Fruit fly (Drosophila melanogaster): ENCODE measurements around the gene CG43167.

The CG43167 gene

DNA sequence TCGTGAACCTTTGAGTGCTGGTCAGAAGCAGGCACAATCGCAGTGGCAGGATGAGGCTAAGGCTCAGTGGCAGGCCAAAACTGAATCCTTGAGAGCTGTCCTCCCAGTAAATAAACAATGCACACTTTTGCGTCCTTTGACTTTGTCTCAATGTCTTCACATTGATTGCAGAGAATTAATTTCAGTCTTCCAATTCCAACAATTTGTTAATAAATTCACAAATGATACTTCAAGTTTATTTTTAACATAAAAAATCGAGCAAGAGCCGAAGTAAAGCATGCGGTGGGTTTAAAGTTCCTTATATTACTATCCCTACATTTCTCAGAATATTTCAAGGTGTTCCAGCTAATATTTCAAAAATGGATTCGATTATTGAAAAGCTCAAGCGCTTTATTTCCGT, at the start of gene CG43167:
Gene CG43167 (plus strand): TSS at position 301 of the 400 bp plus-strand sequence.
- TF ChIP-seq noc (tag; optimal IDR thresholded peaks at IDR 0.05), result no peak

DNA sequence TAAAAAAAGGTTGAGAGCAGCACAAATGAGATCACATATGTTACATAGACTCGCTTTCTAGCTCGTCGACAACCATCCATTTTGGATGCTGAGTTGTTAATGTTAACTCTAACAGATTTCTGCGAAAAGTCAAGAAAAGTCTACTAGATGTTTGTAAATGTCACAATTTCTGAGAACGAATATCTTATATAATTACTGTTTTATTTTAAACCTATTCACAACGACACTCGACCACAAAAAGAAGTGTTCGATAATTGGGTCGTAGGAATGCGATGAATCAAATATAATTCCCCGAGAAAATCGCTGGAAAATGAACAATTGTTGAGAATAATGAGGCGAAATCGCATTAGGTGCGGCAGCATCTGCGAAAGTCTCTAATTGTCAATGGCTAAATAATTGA, 45.5 kb upstream of the CG43167 start, which contains the start of gene spag4:
Gene spag4 (minus strand): TSS at position 101 of the 400 bp plus-strand sequence.
- no peak for TF ChIP-seq noc (tag; optimal IDR thresholded peaks at IDR 0.05)

DNA sequence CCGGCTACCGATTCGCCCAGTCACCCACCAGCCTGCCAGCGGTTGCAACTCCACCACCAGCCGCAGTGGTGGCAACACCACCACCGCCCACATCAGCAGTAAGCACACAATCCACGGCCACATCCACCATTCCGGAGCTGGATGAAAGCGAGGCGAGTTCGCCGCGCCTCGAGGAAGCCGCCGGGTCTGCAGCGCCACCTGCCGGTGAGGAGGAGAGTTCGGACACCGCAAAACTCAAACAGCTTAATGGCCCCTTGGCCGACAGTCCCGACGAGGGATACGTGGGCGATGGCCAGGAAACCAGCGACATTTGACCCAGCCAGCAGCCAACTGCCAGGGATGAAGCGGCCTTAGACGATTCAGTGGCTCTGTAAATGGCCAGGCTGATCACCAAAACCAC, 33.0 kb upstream of the CG43167 start:
- no peak for TF ChIP-seq noc (tag; optimal IDR thresholded peaks at IDR 0.05)

DNA sequence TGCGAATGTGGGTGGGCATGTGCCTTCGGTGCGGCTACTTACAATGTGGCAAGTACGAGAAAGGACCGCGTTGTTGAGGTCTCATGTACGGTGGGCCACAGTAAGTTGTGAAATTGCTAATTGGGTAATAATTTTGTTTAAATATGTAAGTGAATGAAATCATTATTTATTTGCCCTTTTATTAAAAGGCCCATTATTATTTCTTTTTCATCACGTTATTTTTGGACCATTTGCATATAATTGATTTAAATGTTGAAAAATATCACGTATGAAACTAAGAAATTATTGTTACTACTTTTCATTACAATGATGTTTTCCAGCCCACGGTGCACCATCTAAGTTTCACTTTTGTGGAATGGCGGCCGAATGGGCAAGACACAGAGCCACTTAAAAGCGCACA, 28.9 kb upstream of the CG43167 start:
- TF ChIP-seq noc (tag; optimal IDR thresholded peaks at IDR 0.05), result no peak

DNA sequence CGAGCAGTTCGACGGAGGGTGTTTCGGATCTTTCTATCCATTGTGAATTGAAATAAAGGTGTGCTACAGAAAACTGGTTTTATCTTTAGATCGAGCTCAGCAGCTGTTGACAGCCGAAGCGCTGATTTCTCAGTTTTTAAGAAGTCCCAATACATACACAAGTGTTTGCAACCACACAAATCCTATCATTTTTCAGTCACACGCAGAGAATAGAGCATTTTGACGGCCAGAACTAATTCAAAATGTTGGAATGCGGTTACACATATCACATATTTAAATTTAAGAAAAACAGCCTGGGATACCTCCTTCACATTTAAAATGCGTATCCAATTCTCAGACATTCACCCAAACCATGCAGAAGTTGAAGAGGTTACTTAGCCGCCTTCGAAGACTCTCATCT, 8.5 kb upstream of the CG43167 start, which contains the start of gene CG6614:
Gene CG6614 (minus strand): TSS at position 101 of the 400 bp plus-strand sequence.
- TF ChIP-seq noc (tag; optimal IDR thresholded peaks at IDR 0.05), result no peak

DNA sequence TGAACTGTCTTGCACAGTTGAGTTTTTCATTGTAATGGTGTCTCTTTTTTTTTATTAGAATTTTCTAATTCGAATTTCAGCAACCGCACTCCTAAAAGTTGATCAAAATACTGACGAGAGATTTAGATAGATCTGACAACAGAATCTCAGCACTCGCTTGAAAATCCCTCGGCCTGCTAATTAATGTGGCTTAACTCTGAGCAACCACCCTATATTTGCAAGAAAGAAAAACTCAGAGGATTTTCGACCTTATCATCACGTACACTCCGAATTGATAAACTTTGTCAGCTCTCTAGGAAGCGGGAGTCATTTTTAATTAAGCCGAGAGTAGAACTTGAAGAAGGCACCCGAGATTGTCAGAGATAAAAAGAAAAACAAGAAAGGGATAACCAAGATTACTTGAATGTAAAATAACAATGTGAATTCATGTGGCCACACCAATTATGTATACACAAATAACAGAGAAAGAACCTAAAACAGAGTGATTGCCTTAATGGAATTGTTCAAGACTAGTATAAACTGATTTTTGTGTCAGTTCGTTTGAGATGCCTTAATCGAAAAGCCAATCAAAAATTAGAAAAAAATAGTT, 5.2 kb upstream of the CG43167 start, which contains the start of the genes CG12307 and CG4983:
Gene CG12307 (minus strand): TSS at position 101 of the 589 bp plus-strand sequence.
Gene CG4983 (plus strand): TSS at position 539 of the 589 bp plus-strand sequence.
- no peak for TF ChIP-seq noc (tag; optimal IDR thresholded peaks at IDR 0.05)

DNA sequence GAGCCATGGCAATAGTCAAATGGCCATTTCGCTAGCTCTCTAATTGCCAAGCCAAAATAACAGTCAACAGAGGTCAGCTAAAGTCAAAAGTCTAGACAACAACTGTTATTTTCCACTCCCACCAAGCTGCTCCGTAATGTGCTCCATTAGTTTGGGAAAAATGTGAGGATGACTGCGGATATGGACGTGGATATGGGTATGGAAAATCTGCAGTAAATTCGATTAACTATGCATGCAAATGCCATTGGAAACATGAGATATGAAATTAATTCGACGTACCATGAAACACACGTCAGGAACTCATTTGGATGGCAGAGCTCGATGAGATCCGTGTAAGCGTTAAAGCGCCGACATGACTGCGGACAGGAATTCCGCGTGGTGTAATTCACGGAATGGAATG, 5.7 kb downstream of the CG43167 start, which contains the start of gene CG44477:
Gene CG44477 (plus strand): TSS at position 301 of the 400 bp plus-strand sequence.
- no peak for TF ChIP-seq noc (tag; optimal IDR thresholded peaks at IDR 0.05)

DNA sequence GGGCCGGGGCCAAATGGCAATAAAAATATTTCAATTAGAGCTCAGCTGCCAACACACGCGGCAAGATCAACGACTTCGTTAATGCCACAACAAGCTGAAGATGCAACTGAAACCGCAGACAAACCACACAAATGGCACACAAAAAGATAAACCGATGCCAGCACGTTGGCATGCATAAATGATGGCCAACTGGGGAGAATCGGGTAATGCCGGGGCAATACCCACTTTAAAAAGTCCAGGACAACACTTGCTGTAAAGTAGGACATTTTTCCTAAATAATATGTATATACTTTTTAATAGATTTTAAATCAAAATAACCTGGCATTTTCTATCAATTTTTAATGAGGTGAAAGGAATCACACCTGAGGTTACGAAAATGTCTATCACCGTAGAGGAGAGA, 37.3 kb downstream of the CG43167 start, which contains the start of gene CG4988:
Gene CG4988 (plus strand): TSS at position 301 of the 400 bp plus-strand sequence.
- no peak for TF ChIP-seq noc (tag; optimal IDR thresholded peaks at IDR 0.05)

DNA sequence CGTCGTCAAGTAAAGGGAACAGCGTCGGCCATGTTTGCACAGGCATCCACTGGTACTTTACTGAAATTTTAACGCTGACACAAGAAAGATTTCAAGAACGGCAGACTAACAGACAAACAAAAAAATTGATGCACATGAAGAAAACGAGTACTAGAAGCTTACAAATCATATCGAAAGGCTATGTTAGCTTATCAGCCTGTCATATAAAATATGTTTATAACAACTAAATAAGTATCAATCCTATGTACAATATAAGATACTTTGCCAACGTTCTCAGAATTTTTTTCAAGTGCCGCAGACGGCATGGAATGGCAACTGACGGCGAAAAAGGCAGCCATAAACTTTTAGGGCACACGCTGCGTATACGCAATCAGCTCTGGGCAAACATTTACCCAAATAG, 44.6 kb downstream of the CG43167 start:
- no peak for TF ChIP-seq noc (tag; optimal IDR thresholded peaks at IDR 0.05)

All from whole organism, larva.